Worm (Caenorhabditis elegans) whole organism, young adult: ENCODE results near the gene slc-36.5.

Experiments
- D2030.7 ChIP-seq: fragments of 200-800 bp; sonication (Bioruptor generic); IDR thresholded peaks from 2 replicates; pipeline ENCODE4 v1.3.6; 2022; ENCODE audit warnings: missing genetic modification reagents, missing genetic modification characterization, missing compliant biosample characterization
- F37B4.10 ChIP-seq: fragments of 200-800 bp; sonication (Bioruptor generic); IDR thresholded peaks from 2 replicates; pipeline ENCODE4 v1.3.6; 2022; ENCODE audit warnings: missing genetic modification characterization, missing compliant biosample characterization
- F49E8.2 ChIP-seq: sonication (generic microtip); optimal IDR thresholded peaks from 3 replicates; lab custom pipeline; 2017; ENCODE audit warnings: missing genetic modification characterization, mild to moderate bottlenecking, missing compliant biosample characterization, antibody characterized with exemption, moderate library complexity; ENCODE audit not compliant: insufficient read depth
- F55B11.4 ChIP-seq: sonication (generic microtip); optimal IDR thresholded peaks from 2 replicates; lab custom pipeline; 2016; ENCODE audit warnings: missing compliant biosample characterization, missing genetic modification characterization, borderline replicate concordance; ENCODE audit not compliant: insufficient read depth
- K12H6.12 ChIP-seq: fragments of 200-800 bp; sonication (Bioruptor generic); optimal IDR thresholded peaks from 2 replicates; lab custom pipeline; 2018; ENCODE audit warnings: mild to moderate bottlenecking, missing genetic modification characterization, missing compliant biosample characterization
- T07F8.4 ChIP-seq: sonication (generic microtip); optimal IDR thresholded peaks from 2 replicates; lab custom pipeline; 2016; ENCODE audit warnings: mild to moderate bottlenecking, missing genetic modification characterization, moderate library complexity, missing compliant biosample characterization
- Y56A3A.18 ChIP-seq: fragments of 200-800 bp; sonication (Bioruptor generic); IDR thresholded peaks from 2 replicates; pipeline ENCODE4 v1.3.6; 2022; ENCODE audit warnings: missing genetic modification reagents, missing genetic modification characterization, missing compliant biosample characterization
- Y95B8A.8 ChIP-seq: fragments of 200-800 bp; sonication (Bioruptor generic); IDR thresholded peaks from 2 replicates; pipeline ENCODE4 v1.3.6; 2022; ENCODE audit warnings: missing genetic modification reagents, missing genetic modification characterization, missing compliant biosample characterization
- aptf-3 ChIP-seq: fragments of 200-800 bp; sonication (Bioruptor generic); IDR thresholded peaks from 2 replicates; pipeline ENCODE4 v1.3.6; 2022; ENCODE audit warnings: missing genetic modification characterization, missing compliant biosample characterization
- attf-3 ChIP-seq: fragments of 200-800 bp; sonication (Bioruptor generic); conservative IDR thresholded peaks from 2 replicates; pipeline ENCODE4 v1.3.6; 2022; ENCODE audit warnings: missing genetic modification reagents, missing genetic modification characterization, missing compliant biosample characterization
- attf-5 ChIP-seq: fragments of 200-800 bp; sonication (Bioruptor generic); optimal IDR thresholded peaks from 2 replicates; lab custom pipeline; 2018; ENCODE audit warnings: mild to moderate bottlenecking, missing genetic modification characterization, missing compliant biosample characterization
- cebp-2 ChIP-seq: fragments of 200-800 bp; sonication (Bioruptor generic); IDR thresholded peaks from 2 replicates; pipeline ENCODE4 v1.3.6; 2022; ENCODE audit warnings: missing genetic modification characterization, missing compliant biosample characterization
- ceh-79 ChIP-seq: sonication (generic microtip); optimal IDR thresholded peaks from 2 replicates; lab custom pipeline; 2017; ENCODE audit warnings: mild to moderate bottlenecking, missing genetic modification characterization, missing compliant biosample characterization
- chd-7 ChIP-seq: sonication (generic microtip); optimal IDR thresholded peaks from 2 replicates; lab custom pipeline; 2016; ENCODE audit warnings: mild to moderate bottlenecking, missing genetic modification characterization, moderate library complexity, missing compliant biosample characterization
- dpff-1 ChIP-seq: sonication (generic microtip); optimal IDR thresholded peaks from 2 replicates; lab custom pipeline; 2017; ENCODE audit warnings: mild to moderate bottlenecking, missing genetic modification characterization, missing compliant biosample characterization
- dpl-1 ChIP-seq: fragments of 150-350 bp; optimal IDR thresholded peaks from 2 replicates; lab custom pipeline; 2014; ENCODE audit warnings: missing biosample characterization, missing genetic modification reagents, missing genetic modification characterization
- egl-44 ChIP-seq: fragments of 200-800 bp; sonication (Bioruptor generic); IDR thresholded peaks from 2 replicates; pipeline ENCODE4 v1.3.6; 2022; ENCODE audit warnings: missing genetic modification reagents, missing genetic modification characterization, missing compliant biosample characterization
- ekl-4 ChIP-seq: fragments of 200-800 bp; sonication (Bioruptor generic); IDR thresholded peaks from 2 replicates; pipeline ENCODE4 v1.3.6; 2022; ENCODE audit warnings: missing genetic modification reagents, missing genetic modification characterization, missing compliant biosample characterization
- fkh-3 ChIP-seq: sonication (generic microtip); optimal IDR thresholded peaks from 2 replicates; lab custom pipeline; 2016; ENCODE audit warnings: mild to moderate bottlenecking, missing genetic modification characterization, missing compliant biosample characterization
- gei-17 ChIP-seq: fragments of 200-800 bp; sonication (Bioruptor generic); optimal IDR thresholded peaks from 2 replicates; lab custom pipeline; 2018; ENCODE audit warnings: mild to moderate bottlenecking, missing genetic modification characterization, missing compliant biosample characterization
- him-1 ChIP-seq: sonication (generic microtip); optimal IDR thresholded peaks from 2 replicates; lab custom pipeline; 2016; ENCODE audit warnings: missing genotype, missing genetic modification reagents, missing genetic modification characterization, missing compliant biosample characterization
- hlh-12 ChIP-seq: sonication (generic microtip); optimal IDR thresholded peaks from 2 replicates; lab custom pipeline; 2016; ENCODE audit warnings: missing genetic modification characterization, missing compliant biosample characterization
- hmg-1.2 ChIP-seq: fragments of 200-800 bp; sonication (Bioruptor generic); IDR thresholded peaks from 2 replicates; pipeline ENCODE4 v1.3.6; 2022; ENCODE audit warnings: missing genetic modification reagents, missing genetic modification characterization, missing compliant biosample characterization
- hmg-20 ChIP-seq: fragments of 200-800 bp; sonication (Bioruptor generic); IDR thresholded peaks from 2 replicates; pipeline ENCODE4 v1.3.6; 2022; ENCODE audit warnings: missing genetic modification reagents, missing genetic modification characterization, missing compliant biosample characterization
- hrde-1 ChIP-seq: sonication (generic microtip); optimal IDR thresholded peaks from 2 replicates; lab custom pipeline; 2016; ENCODE audit warnings: missing genetic modification characterization, mild to moderate bottlenecking, missing compliant biosample characterization, moderate library complexity, missing genotype, missing genetic modification reagents, borderline replicate concordance
- lag-1 ChIP-seq: fragments of 200-800 bp; sonication (Bioruptor generic); IDR thresholded peaks from 2 replicates; pipeline ENCODE4 v1.3.6; 2022; ENCODE audit warnings: missing genetic modification reagents, missing genetic modification characterization, missing compliant biosample characterization
- let-526 ChIP-seq: fragments of 200-800 bp; sonication (Bioruptor generic); IDR thresholded peaks from 2 replicates; pipeline ENCODE4 v1.3.6; 2022; ENCODE audit warnings: missing genetic modification reagents, missing genetic modification characterization, missing compliant biosample characterization
- lin-26 ChIP-seq: fragments of 200-800 bp; sonication (Bioruptor generic); IDR thresholded peaks from 2 replicates; pipeline ENCODE4 v1.3.6; 2022; ENCODE audit warnings: missing genetic modification reagents, missing genetic modification characterization, missing compliant biosample characterization
- lin-35 ChIP-seq, 3 experiments: fragments of 150-350 bp in 2 of 3; sonication (generic microtip) in 1 of 3; optimal IDR thresholded peaks; 2 replicates each; lab custom pipeline; 2014 to 2018; ENCODE audit warnings: missing biosample characterization in 3 of 3, missing genetic modification characterization in 3 of 3, missing genetic modification reagents in 3 of 3
- lin-54 ChIP-seq: fragments of 200-800 bp; sonication (Bioruptor generic); optimal IDR thresholded peaks from 2 replicates; lab custom pipeline; 2018; ENCODE audit warnings: mild to moderate bottlenecking, missing genetic modification characterization, missing compliant biosample characterization
- madf-8 ChIP-seq: fragments of 200-800 bp; sonication (Bioruptor generic); conservative IDR thresholded peaks from 2 replicates; pipeline ENCODE4 v1.3.6; 2022; ENCODE audit warnings: missing genetic modification reagents, missing genetic modification characterization, missing compliant biosample characterization
- mel-28 ChIP-seq: sonication (generic microtip); optimal IDR thresholded peaks from 2 replicates; lab custom pipeline; 2016; ENCODE audit warnings: borderline replicate concordance, mild to moderate bottlenecking, missing genetic modification characterization, missing compliant biosample characterization
- mes-4 ChIP-seq: sonication (generic microtip); optimal IDR thresholded peaks from 2 replicates; lab custom pipeline; 2016; ENCODE audit warnings: missing genotype, missing genetic modification characterization, missing compliant biosample characterization
- mxl-1 ChIP-seq: sonication (generic microtip); optimal IDR thresholded peaks from 2 replicates; lab custom pipeline; 2016; ENCODE audit warnings: missing genetic modification characterization, missing compliant biosample characterization
- nfyb-1 ChIP-seq: fragments of 200-800 bp; sonication (Bioruptor generic); IDR thresholded peaks from 2 replicates; pipeline ENCODE4 v1.3.6; 2022; ENCODE audit warnings: missing genetic modification reagents, missing genetic modification characterization, missing compliant biosample characterization
- nhr-27 ChIP-seq: fragments of 200-800 bp; sonication (Bioruptor generic); optimal IDR thresholded peaks from 2 replicates; lab custom pipeline; 2018; ENCODE audit warnings: mild to moderate bottlenecking, missing genetic modification characterization, moderate library complexity, missing compliant biosample characterization
- nhr-80 ChIP-seq: sonication (generic microtip); optimal IDR thresholded peaks from 2 replicates; lab custom pipeline; 2016; ENCODE audit warnings: missing genetic modification characterization, missing compliant biosample characterization
- rcor-1 ChIP-seq: fragments of 200-800 bp; sonication (Bioruptor generic); IDR thresholded peaks from 2 replicates; pipeline ENCODE4 v1.3.6; 2022; ENCODE audit warnings: missing genetic modification reagents, missing genetic modification characterization, missing compliant biosample characterization
- snpc-1.3 ChIP-seq: sonication (generic microtip); optimal IDR thresholded peaks from 2 replicates; lab custom pipeline; 2017; ENCODE audit warnings: missing genetic modification characterization, mild to moderate bottlenecking, missing compliant biosample characterization, antibody characterized with exemption, moderate library complexity, missing genotype, missing genetic modification reagents; ENCODE audit not compliant: insufficient read depth
- snpc-4 ChIP-seq, 5 experiments: fragments of 150-350 bp in 1 of 5; sonication (generic microtip) in 4 of 5; optimal IDR thresholded peaks; 2 replicates each; lab custom pipeline; 2014 to 2018; ENCODE audit warnings: missing genetic modification characterization in 5 of 5, missing biosample characterization in 3 of 5, antibody characterized with exemption in 2 of 5, mild to moderate bottlenecking in 2 of 5, missing compliant biosample characterization in 2 of 5, missing genotype in 2 of 5, moderate library complexity in 2 of 5, missing genetic modification reagents in 1 of 5
- somi-1 ChIP-seq: fragments of 200-800 bp; sonication (Bioruptor generic); optimal IDR thresholded peaks from 2 replicates; lab custom pipeline; 2018; ENCODE audit warnings: mild to moderate bottlenecking, missing genetic modification characterization, missing compliant biosample characterization
- tbp1 ChIP-seq: fragments of 200-800 bp; sonication (Bioruptor generic); optimal IDR thresholded peaks from 2 replicates; lab custom pipeline; 2018; ENCODE audit warnings: mild to moderate bottlenecking, missing genetic modification characterization, missing compliant biosample characterization
- xnd-1 ChIP-seq: sonication (generic microtip); optimal IDR thresholded peaks from 2 replicates; lab custom pipeline; 2016; ENCODE audit warnings: missing genotype, missing genetic modification reagents, missing genetic modification characterization, missing compliant biosample characterization
- zim-3 ChIP-seq: sonication (generic microtip); optimal IDR thresholded peaks from 2 replicates; lab custom pipeline; 2017; ENCODE audit warnings: mild to moderate bottlenecking, missing genetic modification characterization, moderate library complexity, missing compliant biosample characterization
- ztf-18 ChIP-seq: sonication (generic microtip); optimal IDR thresholded peaks from 2 replicates; lab custom pipeline; 2016; ENCODE audit warnings: missing genotype, mild to moderate bottlenecking, missing genetic modification characterization, missing compliant biosample characterization
- ztf-25 ChIP-seq: fragments of 200-800 bp; sonication (Bioruptor generic); IDR thresholded peaks from 2 replicates; pipeline ENCODE4 v1.3.6; 2022; ENCODE audit warnings: missing genetic modification reagents, missing genetic modification characterization, missing compliant biosample characterization
- ztf-28 ChIP-seq: fragments of 200-800 bp; sonication (Bioruptor generic); IDR thresholded peaks from 2 replicates; pipeline ENCODE4 v1.3.6; 2022; ENCODE audit warnings: missing genetic modification reagents, missing genetic modification characterization, missing compliant biosample characterization

The slc-36.5 gene

ce11 chrII:6860043-6860442 is 16.8 kb downstream of the slc-36.5 start (continued):
- no peak for TF ChIP-seq mxl-1
- TF ChIP-seq hmg-1.2 (GFP tag; lab: Robert Waterston, UW), result no peak
- no peak for TF ChIP-seq hrde-1 (tag; lab: Kevin White, UChicago)
- TF ChIP-seq madf-8 (GFP tag; lab: Robert Waterston, UW), result peak; percentile 82
- no peak for TF ChIP-seq lin-35 (GFP tag; optimal IDR thresholded peaks at IDR 0.05; lab: Kevin White, UChicago)
- no peak for TF ChIP-seq attf-3 (GFP tag; lab: Robert Waterston, UW)
- no peak for TF ChIP-seq zim-3 (tag; lab: Kevin White, UChicago)
- no peak for TF ChIP-seq fkh-3 (tag; lab: Kevin White, UChicago)
- TF ChIP-seq egl-44 (GFP tag; lab: Robert Waterston, UW), result no peak
- no peak for TF ChIP-seq let-526 (GFP tag; lab: Robert Waterston, UW)
- no peak for TF ChIP-seq aptf-3 (GFP tag; lab: Robert Waterston, UW)
- no peak for TF ChIP-seq hlh-12 (tag; lab: Kevin White, UChicago)
- TF ChIP-seq Y56A3A.18 (GFP tag; lab: Robert Waterston, UW), result no peak
- TF ChIP-seq him-1, result peak; percentile 13

- peak; percentile 61 for TF ChIP-seq nhr-80
- no peak for TF ChIP-seq lin-26
- TF ChIP-seq F49E8.2, result no peak
- TF ChIP-seq cebp-2 (GFP tag; lab: Robert Waterston, UW), result no peak
- TF ChIP-seq ztf-28 (GFP tag; lab: Robert Waterston, UW), result no peak
- no peak for TF ChIP-seq rcor-1 (GFP tag; lab: Robert Waterston, UW)
- no peak for TF ChIP-seq mel-28 (tag; lab: Kevin White, UChicago)
- no peak for TF ChIP-seq D2030.7 (GFP tag; lab: Robert Waterston, UW)
- TF ChIP-seq Y95B8A.8 (GFP tag; lab: Robert Waterston, UW), result no peak
- no peak for TF ChIP-seq ekl-4
- TF ChIP-seq T07F8.4 (tag; lab: Kevin White, UChicago), result no peak
- TF ChIP-seq hmg-1.2 (GFP tag; lab: Robert Waterston, UW), result peak; percentile 84; the same call in 1 of the 2 replicates
- TF ChIP-seq nfyb-1 (GFP tag; lab: Robert Waterston, UW), result no peak
- no peak for TF ChIP-seq hmg-20 (GFP tag; lab: Robert Waterston, UW)
- TF ChIP-seq snpc-1.3 (tag; lab: Kevin White, UChicago), result no peak
- no peak for TF ChIP-seq dpl-1 (GFP tag; lab: Kevin White, UChicago)
- TF ChIP-seq ztf-18 (tag; lab: Kevin White, UChicago), result peak; percentile 11
- no peak for TF ChIP-seq lag-1 (GFP tag; lab: Robert Waterston, UW)
- no peak for TF ChIP-seq xnd-1
- TF ChIP-seq nhr-27 (tag; lab: Kevin White, UChicago), result no peak
- no peak for TF ChIP-seq mxl-1
- TF ChIP-seq F55B11.4 (tag; lab: Kevin White, UChicago), result no peak
- TF ChIP-seq gei-17 (GFP tag; lab: Kevin White, UChicago), result no peak
- no peak for TF ChIP-seq snpc-4 (GFP tag; optimal IDR thresholded peaks at IDR 0.05; lab: Kevin White, UChicago)
- peak in 1 of 4 experiments; percentile 1 for TF ChIP-seq snpc-4 (tag; optimal IDR thresholded peaks at IDR 0.05; lab: Kevin White, UChicago)
- TF ChIP-seq tbp1 (GFP tag; lab: Kevin White, UChicago), result peak; percentile 16
- peak in 1 of 3 experiments; percentile 11 for TF ChIP-seq lin-35 (GFP tag; optimal IDR thresholded peaks at IDR 0.05; lab: Kevin White, UChicago)
- no peak for TF ChIP-seq attf-5 (GFP tag; lab: Kevin White, UChicago)
- TF ChIP-seq somi-1 (GFP tag; lab: Kevin White, UChicago), result no peak
- no peak for TF ChIP-seq ztf-25
- TF ChIP-seq F37B4.10, result no peak
- TF ChIP-seq lin-54 (GFP tag; lab: Kevin White, UChicago), result no peak
- no peak for TF ChIP-seq dpff-1 (tag; lab: Kevin White, UChicago)
- no peak for TF ChIP-seq K12H6.12 (tag; lab: Kevin White, UChicago)
- no peak for TF ChIP-seq chd-7 (tag; lab: Kevin White, UChicago)
- no peak for TF ChIP-seq ceh-79
- no peak for TF ChIP-seq mes-4 (tag; lab: Kevin White, UChicago)
These were observed 18.0 kb downstream of the slc-36.5 start for ce11 chrII:6858835-6859234.
